Fruit fly (Drosophila melanogaster) whole organism, prepupa: Measurements from ENCODE around the gene CG3857.

ENCODE experiments used
- Sox102F ChIP-seq: fragments of 200-800 bp; sonication (Bioruptor generic); optimal IDR thresholded peaks from 2 replicates; lab custom pipeline; 2016; ENCODE audit warnings: missing biosample characterization, mild to moderate bottlenecking, missing genetic modification characterization
- cyc ChIP-seq: fragments of 200-800 bp; sonication (Bioruptor generic); optimal IDR thresholded peaks from 3 replicates; lab custom pipeline; 2016; ENCODE audit warnings: missing biosample characterization, missing genetic modification characterization
- dac ChIP-seq: fragments of 200-800 bp; sonication (Bioruptor generic); optimal IDR thresholded peaks from 2 replicates; lab custom pipeline; 2017; ENCODE audit warnings: missing biosample characterization, mild to moderate bottlenecking, missing genetic modification characterization

- no peak for TF ChIP-seq Sox102F (GFP tag; lab: Kevin White, UChicago)
- TF ChIP-seq cyc (GFP tag; lab: Kevin White, UChicago): no peak
- TF ChIP-seq dac (GFP tag; lab: Kevin White, UChicago): peak; percentile 33
Measured at dm6 chrX:1966779-1967520, 27.1 kb upstream of the CG3857 start.
